Worm (Caenorhabditis elegans): Measurements from ENCODE around the gene pro-1.

- TF ChIP-seq B0310.2 (tag; optimal IDR thresholded peaks at IDR 0.05) (no peak), hnd-1 (tag; optimal IDR thresholded peaks at IDR 0.05) (no peak), ceh-13 (GFP tag; optimal IDR thresholded peaks at IDR 0.05) (no peak), sea-1 (GFP tag; conservative IDR thresholded peaks at IDR 0.05) (no peak), hmbx-1 (tag; optimal IDR thresholded peaks at IDR 0.05) (no peak), ama-1 (optimal IDR thresholded peaks at IDR 0.05) (no peak), tra-4 (tag; optimal IDR thresholded peaks at IDR 0.05) (no peak), pes-1 (GFP tag; IDR thresholded peaks at IDR 0.05) (no peak), flt-1 (GFP tag; IDR thresholded peaks at IDR 0.05) (no peak)
Measured at ce11 chrII:10531604-10532003, 10.2 kb downstream of the pro-1 start.
